Fruit fly (Drosophila melanogaster) whole organism, embryonic: ENCODE measurements around the gene CG31542.

Experiments used
- BtbVII ChIP-seq: fragments of 200-800 bp; sonication (Bioruptor generic); optimal IDR thresholded peaks from 3 replicates; lab custom pipeline; 2017; ENCODE audit warnings: missing biosample characterization, mild to moderate bottlenecking, missing genetic modification characterization
- CG10654 ChIP-seq: fragments of 200-800 bp; sonication (Bioruptor generic); optimal IDR thresholded peaks from 2 replicates; lab custom pipeline; 2016; ENCODE audit warnings: missing biosample characterization, missing genetic modification characterization
- CG12236 ChIP-seq: fragments of 200-800 bp; sonication (Bioruptor generic); optimal IDR thresholded peaks from 2 replicates; lab custom pipeline; 2016; ENCODE audit warnings: missing biosample characterization, missing genetic modification characterization
- CG12942 ChIP-seq: fragments of 200-800 bp; sonication (Bioruptor generic); optimal IDR thresholded peaks from 3 replicates; lab custom pipeline; 2016; ENCODE audit warnings: missing biosample characterization, missing genetic modification characterization
- CG14441 ChIP-seq: fragments of 200-800 bp; sonication (Bioruptor generic); IDR thresholded peaks from 2 replicates; pipeline ENCODE4 v1.3.6; 2022; ENCODE audit warnings: missing biosample characterization, missing genetic modification characterization
- CG18599 ChIP-seq: fragments of 200-800 bp; sonication (Bioruptor generic); optimal IDR thresholded peaks from 3 replicates; lab custom pipeline; 2017; ENCODE audit warnings: missing biosample characterization, missing genetic modification characterization, mild to moderate bottlenecking, moderate library complexity, missing genetic modification reagents
- CG31441 ChIP-seq: fragments of 200-800 bp; sonication (Bioruptor generic); IDR thresholded peaks from 2 replicates; pipeline ENCODE4 v1.3.6; 2022; ENCODE audit warnings: missing biosample characterization, missing genetic modification characterization
- CG3407 ChIP-seq: fragments of 200-800 bp; sonication (Bioruptor generic); optimal IDR thresholded peaks from 2 replicates; lab custom pipeline; 2018; ENCODE audit warnings: missing biosample characterization, mild to moderate bottlenecking, missing genetic modification characterization
- CG43689 ChIP-seq: fragments of 200-800 bp; sonication (Bioruptor generic); IDR thresholded peaks from 2 replicates; pipeline ENCODE4 v1.3.6; 2022; ENCODE audit warnings: missing biosample characterization, missing genetic modification characterization
- CG6683 ChIP-seq: fragments of 200-800 bp; sonication (Bioruptor generic); optimal IDR thresholded peaks from 2 replicates; lab custom pipeline; 2017; ENCODE audit warnings: missing biosample characterization, mild to moderate bottlenecking, missing genetic modification characterization, missing genetic modification reagents
- CG6689 ChIP-seq: fragments of 200-800 bp; sonication (Bioruptor generic); IDR thresholded peaks from 2 replicates; pipeline ENCODE4 v1.3.6; 2022; ENCODE audit warnings: missing biosample characterization, missing genetic modification characterization
- CG7839 ChIP-seq: fragments of 200-800 bp; sonication (Bioruptor generic); optimal IDR thresholded peaks from 3 replicates; lab custom pipeline; 2018; ENCODE audit warnings: missing biosample characterization, mild to moderate bottlenecking, missing genetic modification characterization, moderate library complexity
- CG8281 ChIP-seq: fragments of 200-800 bp; sonication (Bioruptor generic); optimal IDR thresholded peaks from 2 replicates; lab custom pipeline; 2018; ENCODE audit warnings: missing biosample characterization, mild to moderate bottlenecking, missing genetic modification characterization, moderate library complexity
- CG8388 ChIP-seq: fragments of 200-800 bp; sonication (Bioruptor generic); optimal IDR thresholded peaks from 2 replicates; lab custom pipeline; 2019; ENCODE audit warnings: missing biosample characterization, mild to moderate bottlenecking, missing genetic modification characterization, moderate library complexity
- CG8924 ChIP-seq: fragments of 200-800 bp; optimal IDR thresholded peaks from 3 replicates; lab custom pipeline; 2019; ENCODE audit warnings: missing biosample characterization, mild to moderate bottlenecking, missing genetic modification characterization, moderate library complexity
- CG9727 ChIP-seq: fragments of 200-800 bp; sonication (Bioruptor generic); optimal IDR thresholded peaks from 3 replicates; lab custom pipeline; 2017; ENCODE audit warnings: missing biosample characterization, mild to moderate bottlenecking, missing genetic modification characterization
- ERR ChIP-seq: fragments of 200-800 bp; sonication (Bioruptor generic); optimal IDR thresholded peaks from 2 replicates; lab custom pipeline; 2016; ENCODE audit warnings: missing biosample characterization, missing genetic modification characterization
- Lpt ChIP-seq: fragments of >200 bp; optimal IDR thresholded peaks from 2 replicates; lab custom pipeline; 2018; ENCODE audit warnings: missing biosample characterization, missing genetic modification characterization
- MBD-R2 ChIP-seq: fragments of 200-800 bp; sonication (Bioruptor generic); IDR thresholded peaks from 2 replicates; pipeline ENCODE4 v1.3.6; 2022; ENCODE audit warnings: missing biosample characterization, missing genetic modification characterization
- MTF-1 ChIP-seq: fragments of 200-800 bp; sonication (Bioruptor generic); optimal IDR thresholded peaks from 2 replicates; lab custom pipeline; 2018; ENCODE audit warnings: missing biosample characterization, mild to moderate bottlenecking, missing genetic modification characterization, borderline replicate concordance
- Meics ChIP-seq: fragments of 200-800 bp; sonication (Bioruptor generic); optimal IDR thresholded peaks from 2 replicates; lab custom pipeline; 2017; ENCODE audit warnings: missing biosample characterization, mild to moderate bottlenecking, missing genetic modification characterization
- Mrtf ChIP-seq: fragments of 200-800 bp; sonication (Bioruptor generic); IDR thresholded peaks from 3 replicates; pipeline ENCODE4 v1.3.6; 2022; ENCODE audit warnings: missing biosample characterization, missing genetic modification characterization
- NC2β ChIP-seq: fragments of 200-800 bp; sonication (Bioruptor generic); optimal IDR thresholded peaks from 2 replicates; lab custom pipeline; 2016; ENCODE audit warnings: missing biosample characterization, missing genetic modification characterization
- NK7.1 ChIP-seq: fragments of 200-800 bp; sonication (Bioruptor generic); optimal IDR thresholded peaks from 3 replicates; lab custom pipeline; 2016; ENCODE audit warnings: missing biosample characterization, missing genetic modification characterization
- Opbp ChIP-seq: fragments of 200-800 bp; sonication (Bioruptor generic); IDR thresholded peaks from 3 replicates; pipeline ENCODE4 v1.3.6; 2022; ENCODE audit warnings: missing biosample characterization, missing genetic modification characterization; ENCODE audit not compliant: partially characterized antibody
- Side ChIP-seq: fragments of 200-800 bp; sonication (Bioruptor generic); optimal IDR thresholded peaks from 2 replicates; lab custom pipeline; 2016; ENCODE audit warnings: missing biosample characterization, missing genetic modification characterization
- Sin3A ChIP-seq: fragments of >200 bp; optimal IDR thresholded peaks from 2 replicates; lab custom pipeline; 2018
- TFAM ChIP-seq: fragments of 200-800 bp; sonication (Bioruptor generic); optimal IDR thresholded peaks from 2 replicates; lab custom pipeline; 2017; ENCODE audit warnings: missing biosample characterization, missing genetic modification characterization, inconsistent platforms
- YL-1 ChIP-seq: fragments of 200-800 bp; sonication (Bioruptor generic); optimal IDR thresholded peaks from 3 replicates; lab custom pipeline; 2017; ENCODE audit warnings: missing biosample characterization, mild to moderate bottlenecking, missing genetic modification characterization
- al ChIP-seq: fragments of 200-800 bp; sonication (Bioruptor generic); IDR thresholded peaks from 2 replicates; pipeline ENCODE4 v1.3.6; 2022; ENCODE audit warnings: missing biosample characterization, missing genetic modification characterization
- bcd ChIP-seq: fragments of 200-800 bp; sonication (Bioruptor generic); optimal IDR thresholded peaks from 2 replicates; lab custom pipeline; 2017; ENCODE audit warnings: missing biosample characterization, mild to moderate bottlenecking, missing genetic modification characterization
- bigmax ChIP-seq: fragments of 200-800 bp; sonication (Bioruptor generic); optimal IDR thresholded peaks from 2 replicates; lab custom pipeline; 2018; ENCODE audit warnings: missing biosample characterization, mild to moderate bottlenecking, missing genetic modification characterization
- crc ChIP-seq: fragments of 200-800 bp; sonication (Bioruptor generic); optimal IDR thresholded peaks from 2 replicates; lab custom pipeline; 2016; ENCODE audit warnings: missing biosample characterization, missing genetic modification characterization
- cwo ChIP-seq: fragments of 200-800 bp; sonication (Bioruptor generic); optimal IDR thresholded peaks from 3 replicates; lab custom pipeline; 2017; ENCODE audit warnings: missing biosample characterization, missing genetic modification characterization, mild to moderate bottlenecking, moderate library complexity, missing genetic modification reagents
- jing ChIP-seq: fragments of 200-800 bp; sonication (Bioruptor generic); optimal IDR thresholded peaks from 2 replicates; lab custom pipeline; 2018; ENCODE audit warnings: missing biosample characterization, mild to moderate bottlenecking, missing genetic modification characterization
- jumu ChIP-seq: fragments of 200-800 bp; sonication (Bioruptor generic); optimal IDR thresholded peaks from 3 replicates; lab custom pipeline; 2016; ENCODE audit warnings: missing biosample characterization, missing genetic modification characterization
- lola ChIP-seq, 3 experiments: fragments of >200 bp in 2 of 3; fragments of 200-800 bp in 1 of 3; sonication (Bioruptor generic) in 1 of 3; optimal IDR thresholded peaks; 2 replicates each; lab custom pipeline; 2017 to 2019; ENCODE audit warnings: missing biosample characterization in 3 of 3, missing genetic modification characterization in 3 of 3, mild to moderate bottlenecking in 1 of 3, moderate library complexity in 1 of 3
- luna ChIP-seq: fragments of 200-800 bp; sonication (Bioruptor generic); optimal IDR thresholded peaks from 2 replicates; lab custom pipeline; 2016; ENCODE audit warnings: missing biosample characterization, missing genetic modification characterization
- pan ChIP-seq, 4 experiments: fragments of >200 bp in 3 of 4; fragments of 200-800 bp in 1 of 4; sonication (Bioruptor generic) in 1 of 4; optimal IDR thresholded peaks in 3 of 4; IDR thresholded peaks in 1 of 4; 2 replicates each; pipeline versions ENCODE4 v1.3.6 to Lab custom; 2017 to 2022; ENCODE audit warnings: missing biosample characterization in 2 of 4, missing genetic modification characterization in 2 of 4, mixed read lengths in 1 of 4
- pb ChIP-seq: fragments of 200-800 bp; sonication (Bioruptor generic); optimal IDR thresholded peaks from 3 replicates; lab custom pipeline; 2016; ENCODE audit warnings: missing biosample characterization, missing genetic modification characterization
- psq ChIP-seq: fragments of 200-800 bp; sonication (Bioruptor generic); optimal IDR thresholded peaks from 2 replicates; lab custom pipeline; 2017; ENCODE audit warnings: missing biosample characterization, missing genetic modification characterization
- pum ChIP-seq: fragments of 200-800 bp; sonication (Bioruptor generic); optimal IDR thresholded peaks from 2 replicates; lab custom pipeline; 2016; ENCODE audit warnings: missing biosample characterization, missing genetic modification characterization
- ro ChIP-seq: fragments of 200-800 bp; sonication (Bioruptor generic); IDR thresholded peaks from 2 replicates; pipeline ENCODE4 v1.3.6; 2022; ENCODE audit warnings: missing biosample characterization, missing genetic modification characterization
- sens-2 ChIP-seq: fragments of 200-800 bp; sonication (Bioruptor generic); IDR thresholded peaks from 2 replicates; pipeline ENCODE4 v1.3.6; 2022; ENCODE audit warnings: missing biosample characterization, missing genetic modification characterization
- sima ChIP-seq: fragments of 200-800 bp; sonication (Bioruptor generic); optimal IDR thresholded peaks from 2 replicates; lab custom pipeline; 2016; ENCODE audit warnings: missing biosample characterization, missing genetic modification characterization
- sqz ChIP-seq: fragments of 200-800 bp; sonication (Bioruptor generic); optimal IDR thresholded peaks from 3 replicates; lab custom pipeline; 2018; ENCODE audit warnings: missing biosample characterization, mild to moderate bottlenecking, missing genetic modification characterization
- tgo ChIP-seq: fragments of 200-800 bp; sonication (Bioruptor generic); IDR thresholded peaks from 3 replicates; pipeline ENCODE4 v1.3.6; 2022; ENCODE audit warnings: missing biosample characterization, missing genetic modification characterization
- vfl ChIP-seq: fragments of 200-800 bp; sonication (Bioruptor generic); optimal IDR thresholded peaks from 2 replicates; lab custom pipeline; 2016; ENCODE audit warnings: missing biosample characterization, missing genetic modification characterization
- vnd ChIP-seq: fragments of 200-800 bp; sonication (Bioruptor generic); IDR thresholded peaks from 3 replicates; pipeline ENCODE4 v1.3.6; 2022; ENCODE audit warnings: missing biosample characterization, missing genetic modification characterization; ENCODE audit not compliant: partially characterized antibody
- wdn ChIP-seq: fragments of 200-800 bp; sonication (Bioruptor generic); IDR thresholded peaks from 2 replicates; pipeline ENCODE4 v1.3.6; 2022; ENCODE audit warnings: missing biosample characterization, missing genetic modification characterization

The CG31542 gene

DNA sequence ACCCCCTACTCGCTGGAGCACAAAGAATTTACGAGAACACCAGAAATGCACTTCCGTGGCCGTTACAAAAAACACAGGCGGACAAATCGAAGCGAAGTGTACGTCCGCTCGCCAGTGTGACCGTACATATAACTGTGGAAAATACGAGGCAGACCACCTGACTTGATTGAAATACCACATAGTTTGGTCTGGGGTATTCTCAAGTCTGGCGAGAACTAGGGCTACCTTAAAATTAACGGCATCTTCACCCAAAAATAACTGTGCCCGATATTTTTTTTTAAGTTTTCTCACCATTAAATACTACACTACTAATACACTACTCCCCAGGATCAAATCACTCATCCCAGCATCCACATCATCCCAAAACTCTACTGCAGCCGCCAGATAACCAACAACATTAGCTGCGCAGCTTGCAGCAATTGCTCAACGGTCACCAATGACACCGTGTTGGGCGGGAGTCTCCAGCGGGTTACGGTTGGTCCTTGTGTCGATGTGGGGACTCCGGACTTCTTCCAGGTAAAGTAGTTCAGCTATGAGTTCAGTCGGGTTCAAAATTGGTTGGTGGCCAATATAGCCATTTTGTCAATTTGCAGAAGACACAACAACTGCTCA lies 1.1 kb upstream of the CG31542 start, which contains the start of gene Cerk (continued):
- TF ChIP-seq MBD-R2 (GFP tag; lab: Robert Waterston, UW) (peak; percentile 78), crc (GFP tag; lab: Kevin White, UChicago) (no peak), jing (no peak), CG43689 (GFP tag; lab: Robert Waterston, UW) (no peak), NK7.1 (GFP tag; lab: Kevin White, UChicago) (no peak), CG3407 (no peak), CG8388 (GFP tag; lab: Kevin White, UChicago) (no peak), ro (no peak), pum (GFP tag; lab: Kevin White, UChicago) (peak; percentile 54), CG12236 (GFP tag; lab: Kevin White, UChicago) (no peak), CG6689 (GFP tag; lab: Robert Waterston, UW) (no peak), pb (GFP tag; lab: Kevin White, UChicago) (no peak), CG31441 (peak; percentile 36; the same call in 1 of the 2 replicates), sens-2 (GFP tag; lab: Robert Waterston, UW) (no peak), CG14441 (GFP tag; lab: Robert Waterston, UW) (no peak), sima (GFP tag; lab: Kevin White, UChicago) (no peak), pan (optimal IDR thresholded peaks at IDR 0.05; lab: Kevin White, UChicago) (no peak), pan (GFP tag; optimal IDR thresholded peaks at IDR 0.05 in 1 of 2, IDR thresholded peaks at IDR 0.05 in 1 of 2) (peak in 1 of 2 experiments; percentile 23), BtbVII (GFP tag; lab: Kevin White, UChicago) (no peak), sqz (GFP tag; lab: Kevin White, UChicago) (no peak), YL-1 (peak; percentile 38), CG7839 (tag; lab: Kevin White, UChicago) (peak; percentile 26), MTF-1 (GFP tag; lab: Kevin White, UChicago) (peak; percentile 12), NC2β (GFP tag; lab: Kevin White, UChicago) (peak; percentile 57), Sin3A (peak; percentile 70), vfl (GFP tag; lab: Kevin White, UChicago) (no peak), CG8281 (no peak), CG9727 (GFP tag; lab: Kevin White, UChicago) (no peak), wdn (GFP tag; lab: Robert Waterston, UW) (no peak), psq (GFP tag; lab: Kevin White, UChicago) (no peak), ERR (GFP tag; lab: Kevin White, UChicago) (peak; percentile 49), bcd (no peak), CG6683 (GFP tag; lab: Kevin White, UChicago) (no peak), bigmax (GFP tag; lab: Kevin White, UChicago) (no peak), CG8924 (tag; lab: Kevin White, UChicago) (no peak), luna (GFP tag; lab: Kevin White, UChicago) (no peak), vnd (GFP tag; lab: Robert Waterston, UW) (no peak), Meics (GFP tag; lab: Kevin White, UChicago) (peak; percentile 28), TFAM (GFP tag; lab: Kevin White, UChicago) (no peak), lola (GFP tag; optimal IDR thresholded peaks at IDR 0.05; lab: Kevin White, UChicago) (no peak), al (GFP tag; lab: Robert Waterston, UW) (peak; percentile 41; the same call in 1 of the 2 replicates), Lpt (GFP tag; lab: Kevin White, UChicago) (no peak), CG10654 (GFP tag; lab: Kevin White, UChicago) (no peak), Opbp (GFP tag; lab: Robert Waterston, UW) (peak; percentile 79), CG12942 (peak; percentile 17), cwo (GFP tag; lab: Kevin White, UChicago) (no peak), tgo (GFP tag; lab: Robert Waterston, UW) (no peak), Mrtf (GFP tag; lab: Robert Waterston, UW) (0 out of 3 replicates have a peak, but pooled peaks have one; percentile 21), Side (GFP tag; lab: Kevin White, UChicago) (peak; percentile 22), CG18599 (GFP tag; lab: Kevin White, UChicago) (peak; percentile 19), jumu (GFP tag; lab: Kevin White, UChicago) (peak; percentile 5)
